Worm (Caenorhabditis elegans) whole organism, L4/young adult: ENCODE results near the gene nspg-8.

Experiments
- W03F9.2 ChIP-seq: fragments of 150-350 bp; optimal IDR thresholded peaks from 2 replicates; lab custom pipeline; 2014; ENCODE audit warnings: missing biosample characterization, missing genetic modification characterization
- dao-5 ChIP-seq: sonication (generic microtip); optimal IDR thresholded peaks from 2 replicates; lab custom pipeline; 2016; ENCODE audit warnings: missing genotype, missing genetic modification characterization, moderate library complexity, missing compliant biosample characterization
- him-1 ChIP-seq: sonication (generic microtip); optimal IDR thresholded peaks from 2 replicates; lab custom pipeline; 2016; ENCODE audit warnings: missing genotype, missing genetic modification reagents, missing genetic modification characterization, missing compliant biosample characterization

- TF ChIP-seq W03F9.2 (tag; lab: Kevin White, UChicago): no peak
- TF ChIP-seq him-1 (tag; lab: Kevin White, UChicago): no peak
- TF ChIP-seq dao-5 (tag; lab: Kevin White, UChicago): no peak
Observed at ce11 chrIII:1230672-1231071, 48.8 kb downstream of the nspg-8 start.
